Fruit fly (Drosophila melanogaster) whole organism, embryonic: Measurements from ENCODE around the gene CG6785.

ENCODE experiments used
- ATbp ChIP-seq: fragments of 200-800 bp; sonication (Bioruptor generic); optimal IDR thresholded peaks from 2 replicates; lab custom pipeline; 2017; ENCODE audit warnings: missing biosample characterization, mild to moderate bottlenecking, missing genetic modification characterization, missing genetic modification reagents
- Abd-B ChIP-seq: fragments of 200-800 bp; sonication (Bioruptor generic); optimal IDR thresholded peaks from 2 replicates; lab custom pipeline; 2018; ENCODE audit warnings: missing biosample characterization, mild to moderate bottlenecking, missing genetic modification characterization, moderate library complexity
- Bdp1 ChIP-seq: fragments of 200-800 bp; sonication (Bioruptor generic); optimal IDR thresholded peaks from 3 replicates; lab custom pipeline; 2016; ENCODE audit warnings: missing biosample characterization, missing genetic modification characterization
- Bgb ChIP-seq: fragments of 200-800 bp; sonication (Bioruptor generic); IDR thresholded peaks from 2 replicates; pipeline ENCODE4 v1.3.6; 2022; ENCODE audit warnings: missing biosample characterization, missing genetic modification characterization; ENCODE audit not compliant: partially characterized antibody
- CG10267 ChIP-seq: fragments of 200-800 bp; sonication (Bioruptor generic); optimal IDR thresholded peaks from 2 replicates; lab custom pipeline; 2018; ENCODE audit warnings: missing biosample characterization, mild to moderate bottlenecking, missing genetic modification characterization, moderate library complexity
- CG10366 ChIP-seq: fragments of 200-800 bp; sonication (Bioruptor generic); IDR thresholded peaks from 2 replicates; pipeline ENCODE4 v1.3.6; 2022; ENCODE audit warnings: missing biosample characterization, missing genetic modification characterization
- CG12071 ChIP-seq: fragments of 200-800 bp; sonication (Bioruptor generic); optimal IDR thresholded peaks from 3 replicates; lab custom pipeline; 2018; ENCODE audit warnings: missing biosample characterization, mild to moderate bottlenecking, missing genetic modification characterization
- CG13287 ChIP-seq: fragments of 200-800 bp; sonication (Bioruptor generic); IDR thresholded peaks from 2 replicates; pipeline ENCODE4 v1.3.6; 2022; ENCODE audit warnings: missing biosample characterization, missing genetic modification characterization; ENCODE audit not compliant: partially characterized antibody
- CG14050 ChIP-seq: fragments of 200-800 bp; sonication (Bioruptor generic); IDR thresholded peaks from 3 replicates; pipeline ENCODE4 v1.3.6; 2022; ENCODE audit warnings: missing biosample characterization, missing genetic modification characterization
- CG15011 ChIP-seq: fragments of 200-800 bp; sonication (Bioruptor generic); optimal IDR thresholded peaks from 3 replicates; lab custom pipeline; 2018; ENCODE audit warnings: missing biosample characterization, mild to moderate bottlenecking, missing genetic modification characterization
- CG1529 ChIP-seq: fragments of 200-800 bp; sonication (Bioruptor generic); optimal IDR thresholded peaks from 3 replicates; lab custom pipeline; 2018; ENCODE audit warnings: missing biosample characterization, missing genetic modification characterization
- CG15601 ChIP-seq: fragments of 200-800 bp; sonication (Bioruptor generic); optimal IDR thresholded peaks from 3 replicates; lab custom pipeline; 2019; ENCODE audit warnings: missing biosample characterization, mild to moderate bottlenecking, missing genetic modification characterization, moderate library complexity
- CG15696 ChIP-seq: fragments of 200-800 bp; sonication (Bioruptor generic); optimal IDR thresholded peaks from 2 replicates; lab custom pipeline; 2019; ENCODE audit warnings: missing biosample characterization, mild to moderate bottlenecking, missing genetic modification characterization, moderate library complexity
- CG1602 ChIP-seq: fragments of 200-800 bp; sonication (Bioruptor generic); optimal IDR thresholded peaks from 3 replicates; lab custom pipeline; 2016; ENCODE audit warnings: missing biosample characterization, missing genetic modification characterization
- CG16863 ChIP-seq: fragments of 200-800 bp; sonication (Bioruptor generic); optimal IDR thresholded peaks from 3 replicates; lab custom pipeline; 2016; ENCODE audit warnings: missing biosample characterization, missing genetic modification characterization
- CG2712 ChIP-seq: fragments of 200-800 bp; optimal IDR thresholded peaks from 3 replicates; lab custom pipeline; 2019; ENCODE audit warnings: missing biosample characterization, mild to moderate bottlenecking, missing genetic modification characterization, moderate library complexity
- CG31441 ChIP-seq: fragments of 200-800 bp; sonication (Bioruptor generic); IDR thresholded peaks from 2 replicates; pipeline ENCODE4 v1.3.6; 2022; ENCODE audit warnings: missing biosample characterization, missing genetic modification characterization
- CG3995 ChIP-seq: fragments of 200-800 bp; sonication (Bioruptor generic); optimal IDR thresholded peaks from 3 replicates; lab custom pipeline; 2016; ENCODE audit warnings: missing biosample characterization, missing genetic modification characterization
- CG4360 ChIP-seq: fragments of 200-800 bp; sonication (Bioruptor generic); IDR thresholded peaks from 2 replicates; pipeline ENCODE4 v1.3.6; 2022; ENCODE audit warnings: missing biosample characterization, missing genetic modification characterization
- CG4707 ChIP-seq: fragments of 200-800 bp; sonication (Bioruptor generic); optimal IDR thresholded peaks from 2 replicates; lab custom pipeline; 2018; ENCODE audit warnings: missing biosample characterization, mild to moderate bottlenecking, missing genetic modification characterization, moderate library complexity
- CG7786 ChIP-seq: fragments of 200-800 bp; sonication (Bioruptor generic); optimal IDR thresholded peaks from 2 replicates; lab custom pipeline; 2016; ENCODE audit warnings: missing biosample characterization, missing genetic modification characterization
- CkIIα-i1 ChIP-seq: fragments of 200-800 bp; sonication (Bioruptor generic); IDR thresholded peaks from 2 replicates; pipeline ENCODE4 v1.3.6; 2022; ENCODE audit warnings: missing biosample characterization, missing genetic modification characterization
- CoRest ChIP-seq: fragments of 200-800 bp; sonication (Bioruptor generic); optimal IDR thresholded peaks from 3 replicates; lab custom pipeline; 2018; ENCODE audit warnings: missing biosample characterization, mild to moderate bottlenecking, missing genetic modification characterization, moderate library complexity
- Dp ChIP-seq: fragments of 200-800 bp; sonication (Bioruptor generic); optimal IDR thresholded peaks from 2 replicates; lab custom pipeline; 2018; ENCODE audit warnings: missing biosample characterization, mild to moderate bottlenecking, missing genetic modification characterization, moderate library complexity
- Fer3 ChIP-seq: fragments of 200-800 bp; sonication (Bioruptor generic); optimal IDR thresholded peaks from 2 replicates; lab custom pipeline; 2018; ENCODE audit warnings: missing biosample characterization, mild to moderate bottlenecking, missing genetic modification characterization, moderate library complexity
- NK7.1 ChIP-seq: fragments of 200-800 bp; sonication (Bioruptor generic); optimal IDR thresholded peaks from 3 replicates; lab custom pipeline; 2016; ENCODE audit warnings: missing biosample characterization, missing genetic modification characterization
- Opbp ChIP-seq: fragments of 200-800 bp; sonication (Bioruptor generic); IDR thresholded peaks from 3 replicates; pipeline ENCODE4 v1.3.6; 2022; ENCODE audit warnings: missing biosample characterization, missing genetic modification characterization; ENCODE audit not compliant: partially characterized antibody
- YL-1 ChIP-seq: fragments of 200-800 bp; sonication (Bioruptor generic); optimal IDR thresholded peaks from 3 replicates; lab custom pipeline; 2017; ENCODE audit warnings: missing biosample characterization, mild to moderate bottlenecking, missing genetic modification characterization
- cas ChIP-seq: fragments of 200-800 bp; sonication (Bioruptor generic); IDR thresholded peaks from 2 replicates; pipeline ENCODE4 v1.3.6; 2022; ENCODE audit warnings: missing biosample characterization, missing genetic modification characterization
- ci ChIP-seq: fragments of 200-800 bp; sonication (Bioruptor generic); IDR thresholded peaks from 3 replicates; pipeline ENCODE4 v1.3.6; 2022; ENCODE audit warnings: missing biosample characterization, missing genetic modification characterization
- disco-r ChIP-seq: fragments of 200-800 bp; sonication (Bioruptor generic); optimal IDR thresholded peaks from 2 replicates; lab custom pipeline; 2016; ENCODE audit warnings: missing biosample characterization, missing genetic modification characterization
- gem ChIP-seq: fragments of 200-800 bp; sonication (Bioruptor generic); optimal IDR thresholded peaks from 2 replicates; lab custom pipeline; 2019; ENCODE audit warnings: missing biosample characterization, mild to moderate bottlenecking, missing genetic modification characterization, moderate library complexity
- gfzf ChIP-seq: fragments of 200-800 bp; sonication (Bioruptor generic); optimal IDR thresholded peaks from 2 replicates; lab custom pipeline; 2016; ENCODE audit warnings: missing biosample characterization, mild to moderate bottlenecking, missing genetic modification characterization, moderate library complexity
- gsb ChIP-seq: fragments of 200-800 bp; sonication (Bioruptor generic); IDR thresholded peaks from 2 replicates; pipeline ENCODE4 v1.3.6; 2022; ENCODE audit warnings: missing biosample characterization, missing genetic modification characterization
- gsb-n ChIP-seq: fragments of 200-800 bp; sonication (Bioruptor generic); optimal IDR thresholded peaks from 3 replicates; lab custom pipeline; 2018; ENCODE audit warnings: missing biosample characterization, mild to moderate bottlenecking, missing genetic modification characterization
- hkb ChIP-seq, 2 experiments: fragments of 200-800 bp in 1 of 2; fragments of >200 bp in 1 of 2; sonication (Bioruptor generic) in 1 of 2; IDR thresholded peaks in 1 of 2; optimal IDR thresholded peaks in 1 of 2; 2 replicates each; pipeline versions ENCODE4 v1.3.6 to Lab custom; 2017 to 2022; ENCODE audit warnings: missing biosample characterization in 1 of 2, missing genetic modification characterization in 1 of 2
- kni ChIP-seq: fragments of 200-800 bp; sonication (Bioruptor generic); optimal IDR thresholded peaks from 3 replicates; lab custom pipeline; 2017; ENCODE audit warnings: mild to moderate bottlenecking, missing biosample characterization, missing genetic modification reagents, missing genetic modification characterization
- otp ChIP-seq: fragments of 200-800 bp; sonication (Bioruptor generic); IDR thresholded peaks from 3 replicates; pipeline ENCODE4, ENCODE4 v1.3.6; 2022; ENCODE audit warnings: missing biosample characterization, missing genetic modification characterization
- pfk ChIP-seq: fragments of 200-800 bp; sonication (Bioruptor generic); optimal IDR thresholded peaks from 2 replicates; lab custom pipeline; 2018; ENCODE audit warnings: missing biosample characterization, mild to moderate bottlenecking, missing genetic modification characterization, moderate library complexity
- pzg ChIP-seq: fragments of 200-800 bp; sonication (Bioruptor generic); optimal IDR thresholded peaks from 3 replicates; lab custom pipeline; 2018; ENCODE audit warnings: missing biosample characterization, mild to moderate bottlenecking, missing genetic modification characterization, moderate library complexity
- schlank ChIP-seq: fragments of 200-800 bp; sonication (Bioruptor generic); optimal IDR thresholded peaks from 2 replicates; lab custom pipeline; 2018; ENCODE audit warnings: missing biosample characterization, mild to moderate bottlenecking, missing genetic modification characterization
- sens ChIP-seq: fragments of 200-800 bp; sonication (Bioruptor generic); peaks from one replicate; lab custom pipeline; 2016; ENCODE audit warnings: missing biosample characterization, missing genetic modification characterization
- sens-2 ChIP-seq: fragments of 200-800 bp; sonication (Bioruptor generic); IDR thresholded peaks from 2 replicates; pipeline ENCODE4 v1.3.6; 2022; ENCODE audit warnings: missing biosample characterization, missing genetic modification characterization
- seq ChIP-seq: fragments of 200-800 bp; sonication (Bioruptor generic); IDR thresholded peaks from 2 replicates; pipeline ENCODE4 v1.3.6; 2022; ENCODE audit warnings: missing biosample characterization, missing genetic modification characterization
- sim ChIP-seq: fragments of 200-800 bp; sonication (Bioruptor generic); IDR thresholded peaks from 2 replicates; pipeline ENCODE4 v1.3.6; 2022; ENCODE audit warnings: missing biosample characterization, missing genetic modification characterization
- slou ChIP-seq: fragments of 200-800 bp; sonication (Bioruptor generic); optimal IDR thresholded peaks from 3 replicates; lab custom pipeline; 2016; ENCODE audit warnings: missing biosample characterization, missing genetic modification characterization
- sqz ChIP-seq: fragments of 200-800 bp; sonication (Bioruptor generic); optimal IDR thresholded peaks from 3 replicates; lab custom pipeline; 2018; ENCODE audit warnings: missing biosample characterization, mild to moderate bottlenecking, missing genetic modification characterization
- toy ChIP-seq: fragments of 200-800 bp; sonication (Bioruptor generic); IDR thresholded peaks from 2 replicates; pipeline ENCODE4 v1.3.6; 2022; ENCODE audit warnings: missing biosample characterization, missing genetic modification characterization
- unpg ChIP-seq: fragments of 200-800 bp; sonication (Bioruptor generic); optimal IDR thresholded peaks from 3 replicates; lab custom pipeline; 2018; ENCODE audit warnings: missing biosample characterization, mild to moderate bottlenecking, missing genetic modification characterization, moderate library complexity
- z ChIP-seq: fragments of 200-800 bp; sonication (Bioruptor generic); IDR thresholded peaks from 3 replicates; pipeline ENCODE4 v1.3.6; 2022; ENCODE audit warnings: missing biosample characterization, missing genetic modification characterization
- zf30C ChIP-seq: fragments of 200-800 bp; sonication (Bioruptor generic); optimal IDR thresholded peaks from 3 replicates; lab custom pipeline; 2018; ENCODE audit warnings: missing biosample characterization, mild to moderate bottlenecking, missing genetic modification characterization

The CG6785 gene

dm6 chr2L:12049133-12049532, 4.1 kb upstream of the CG6785 start, which contains the start of gene PLCXD (continued):
- TF ChIP-seq Bdp1 (GFP tag; lab: Kevin White, UChicago): no peak
- peak; percentile 67; the same call in 2 of the 3 replicates for TF ChIP-seq z
- no peak for TF ChIP-seq hkb (optimal IDR thresholded peaks at IDR 0.05; lab: Kevin White, UChicago)
- TF ChIP-seq hkb (GFP tag; IDR thresholded peaks at IDR 0.05; lab: Robert Waterston, UW): peak; percentile 37; the same call in 1 of the 2 replicates
- no peak for TF ChIP-seq CG15696
- TF ChIP-seq Dp (GFP tag; lab: Kevin White, UChicago): no peak
- TF ChIP-seq Fer3 (tag; lab: Kevin White, UChicago): peak; percentile 8
- peak; percentile 2 for TF ChIP-seq CG12071 (GFP tag; lab: Kevin White, UChicago)
- TF ChIP-seq CG2712 (tag; lab: Kevin White, UChicago): no peak
- no peak for TF ChIP-seq CG14050 (GFP tag; lab: Robert Waterston, UW)
- peak; percentile 20 for TF ChIP-seq kni (GFP tag; lab: Kevin White, UChicago)
- TF ChIP-seq schlank (tag; lab: Kevin White, UChicago): no peak
- peak; percentile 57 for TF ChIP-seq ATbp (GFP tag; lab: Kevin White, UChicago)
- peak; percentile 24 for TF ChIP-seq gsb-n
- no peak for TF ChIP-seq CG10366
- no peak for TF ChIP-seq CoRest (tag; lab: Kevin White, UChicago)
- peak; percentile 31 for TF ChIP-seq gem (tag; lab: Kevin White, UChicago)
- peak; percentile 26 for TF ChIP-seq sens (GFP tag; lab: Kevin White, UChicago)
- TF ChIP-seq CG4707 (GFP tag; lab: Kevin White, UChicago): peak; percentile 36
- peak; percentile 38 for TF ChIP-seq CG15601
- TF ChIP-seq CG4360 (GFP tag; lab: Robert Waterston, UW): no peak
- TF ChIP-seq CG3995 (GFP tag; lab: Kevin White, UChicago): no peak
- TF ChIP-seq CG15011 (GFP tag; lab: Kevin White, UChicago): no peak
- 0 out of 2 replicates have a peak, but pooled peaks have one; percentile 32 for TF ChIP-seq CG31441 (GFP tag; lab: Robert Waterston, UW)
- TF ChIP-seq ci (GFP tag; lab: Robert Waterston, UW): peak; percentile 51; the same call in 2 of the 3 replicates

- TF ChIP-seq gsb (no peak), slou (no peak), disco-r (GFP tag; lab: Kevin White, UChicago) (no peak), CG7786 (GFP tag; lab: Kevin White, UChicago) (no peak), unpg (GFP tag; lab: Kevin White, UChicago) (no peak), sim (no peak), CG1529 (GFP tag; lab: Kevin White, UChicago) (no peak), zf30C (GFP tag; lab: Kevin White, UChicago) (no peak), CG13287 (GFP tag; lab: Robert Waterston, UW) (peak; percentile 47), pzg (GFP tag; lab: Kevin White, UChicago) (peak; percentile 43), YL-1 (peak; percentile 14), Bgb (GFP tag; lab: Robert Waterston, UW) (0 out of 2 replicates have a peak, but pooled peaks have one; percentile 15), CkIIα-i1 (no peak), NK7.1 (GFP tag; lab: Kevin White, UChicago) (no peak), CG10267 (tag; lab: Kevin White, UChicago) (peak; percentile 18), CG16863 (GFP tag; lab: Kevin White, UChicago) (no peak), toy (GFP tag; lab: Robert Waterston, UW) (no peak), otp (no peak), gfzf (peak; percentile 57), pfk (GFP tag; lab: Kevin White, UChicago) (no peak), CG1602 (no peak), cas (GFP tag; lab: Robert Waterston, UW) (no peak), sqz (GFP tag; lab: Kevin White, UChicago) (no peak), Opbp (GFP tag; lab: Robert Waterston, UW) (no peak), sens-2 (GFP tag; lab: Robert Waterston, UW) (no peak), seq (GFP tag; lab: Robert Waterston, UW) (no peak), Abd-B (GFP tag; lab: Kevin White, UChicago) (no peak)
Measured at dm6 chr2L:12048723-12049122, 3.7 kb upstream of the CG6785 start, which contains the start of gene Plzf. Gene Plzf (minus strand): TSS chr2L:12048918.
